Worm (Caenorhabditis elegans) whole organism, L4/young adult: Measurements from ENCODE around the gene R12C12.6.

Source experiments
- W03F9.2 ChIP-seq: fragments of 150-350 bp; optimal IDR thresholded peaks from 2 replicates; lab custom pipeline; 2014; ENCODE audit warnings: missing biosample characterization, missing genetic modification characterization
- him-1 ChIP-seq: sonication (generic microtip); optimal IDR thresholded peaks from 2 replicates; lab custom pipeline; 2016; ENCODE audit warnings: missing genotype, missing genetic modification reagents, missing genetic modification characterization, missing compliant biosample characterization

ce11 chrII:6000136-6000535 is 47.5 kb downstream of the R12C12.6 start, which contains the start of gene ins-6:
- no peak for TF ChIP-seq W03F9.2 (tag; lab: Kevin White, UChicago)
- TF ChIP-seq him-1 (tag; lab: Kevin White, UChicago): no peak
